Fruit fly (Drosophila melanogaster): ENCODE results near the gene Hmu.

Gene Hmu

DNA sequence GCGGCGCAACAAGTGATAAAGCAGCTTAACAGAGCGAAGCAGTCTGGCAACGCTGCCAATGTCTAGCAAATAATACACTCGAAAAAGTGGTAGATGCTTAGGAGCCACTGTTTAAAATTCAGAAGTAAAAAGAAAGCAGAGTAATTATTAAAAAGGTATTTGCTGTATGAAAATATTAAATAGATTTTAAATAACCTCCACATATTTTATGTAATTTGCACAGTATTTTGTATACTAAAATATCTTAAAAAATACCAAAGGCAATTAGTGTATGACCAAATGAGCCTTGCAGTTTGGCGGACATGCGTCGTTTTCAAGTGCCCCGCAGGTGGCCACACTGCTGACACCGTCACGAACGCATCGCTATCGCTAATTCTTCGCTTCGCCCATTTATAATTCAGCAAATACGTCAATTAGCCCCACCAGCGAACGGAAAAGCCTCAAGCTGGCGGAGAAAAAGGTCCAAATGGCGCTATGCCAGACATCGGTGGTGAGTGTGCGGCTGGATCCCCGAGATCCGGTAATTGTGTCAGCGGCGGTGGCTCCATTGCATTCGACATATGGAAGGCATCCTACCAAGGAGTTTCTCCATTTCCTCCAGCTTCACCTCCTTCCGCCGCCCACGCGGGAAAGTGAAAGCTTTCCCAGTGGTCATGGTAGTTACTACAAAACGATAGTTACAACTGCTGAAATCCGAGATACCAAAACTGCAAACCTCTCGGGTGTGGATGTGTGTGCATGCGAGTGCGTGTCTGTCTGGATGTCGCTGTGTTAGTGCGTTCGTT is 35.2 kb upstream of the Hmu start, which contains the start of gene pll:
pll (minus strand) TSS at position 47 of the 785 bp plus-strand sequence.
- TF ChIP-seq Blimp-1 (GFP tag; optimal IDR thresholded peaks at IDR 0.05), result peak; percentile 36
- TF ChIP-seq Eip78C (GFP tag), result peak; percentile 92
- no peak for TF ChIP-seq Eip75B (GFP tag; optimal IDR thresholded peaks at IDR 0.05)
- no peak for TF ChIP-seq CG6854 (GFP tag; optimal IDR thresholded peaks at IDR 0.05)
- no peak for TF ChIP-seq CG10631 (GFP tag; optimal IDR thresholded peaks at IDR 0.05)
- TF ChIP-seq Ets96B (tag; optimal IDR thresholded peaks at IDR 0.05), result peak; percentile 73
- no peak for TF ChIP-seq fd85E (GFP tag; optimal IDR thresholded peaks at IDR 0.05)
- TF ChIP-seq Smox (GFP tag; optimal IDR thresholded peaks at IDR 0.05), result peak; percentile 78
- peak; percentile 75 for TF ChIP-seq CG6792 (GFP tag; optimal IDR thresholded peaks at IDR 0.05)
- peak; percentile 65 for TF ChIP-seq dsx (GFP tag; optimal IDR thresholded peaks at IDR 0.05; ENCODE audit: poor library complexity, severe bottlenecking)
- TF ChIP-seq CG3032 (tag; optimal IDR thresholded peaks at IDR 0.05), result peak; percentile 80
- TF ChIP-seq CG8319 (GFP tag; optimal IDR thresholded peaks at IDR 0.05), result no peak
- TF ChIP-seq spab (GFP tag; optimal IDR thresholded peaks at IDR 0.05), result no peak
- TF ChIP-seq CG1621 (tag; optimal IDR thresholded peaks at IDR 0.05), result no peak
- TF ChIP-seq pdm3 (GFP tag; optimal IDR thresholded peaks at IDR 0.05), result no peak
- peak; percentile 58 for TF ChIP-seq Eip93F (GFP tag; optimal IDR thresholded peaks at IDR 0.05)
- no peak for TF ChIP-seq CG32006 (GFP tag; optimal IDR thresholded peaks at IDR 0.05)
- TF ChIP-seq CG6808 (GFP tag; optimal IDR thresholded peaks at IDR 0.05), result no peak
- peak; percentile 57 for TF ChIP-seq CG11762 (GFP tag; optimal IDR thresholded peaks at IDR 0.05; ENCODE audit: insufficient read depth)
- peak; percentile 81 for TF ChIP-seq Hr39 (GFP tag; optimal IDR thresholded peaks at IDR 0.05)
- TF ChIP-seq lz (GFP tag; optimal IDR thresholded peaks at IDR 0.05), result peak; percentile 80
- TF ChIP-seq net (GFP tag; optimal IDR thresholded peaks at IDR 0.05), result peak; percentile 64
- peak; percentile 69 for TF ChIP-seq CG34406 (GFP tag; optimal IDR thresholded peaks at IDR 0.05)
- no peak for TF ChIP-seq Ets21C (GFP tag; optimal IDR thresholded peaks at IDR 0.05)
- TF ChIP-seq fkh (GFP tag; optimal IDR thresholded peaks at IDR 0.05), result peak; percentile 17
- peak; percentile 85 for TF ChIP-seq esn (GFP tag; optimal IDR thresholded peaks at IDR 0.05)
- TF ChIP-seq CG11902 (GFP tag; optimal IDR thresholded peaks at IDR 0.05), result peak; percentile 75
- no peak for TF ChIP-seq OdsH (GFP tag; optimal IDR thresholded peaks at IDR 0.05)
- TF ChIP-seq CG7368 (GFP tag; optimal IDR thresholded peaks at IDR 0.05), result no peak
- peak; percentile 68 for TF ChIP-seq CG8632 (GFP tag; optimal IDR thresholded peaks at IDR 0.05)
- TF ChIP-seq dac (GFP tag; optimal IDR thresholded peaks at IDR 0.05), result no peak
- TF ChIP-seq CG6276 (GFP tag; optimal IDR thresholded peaks at IDR 0.05), result no peak
- TF ChIP-seq Sox15 (GFP tag; optimal IDR thresholded peaks at IDR 0.05), result peak; percentile 61
- peak; percentile 85 for TF ChIP-seq CG31627 (GFP tag; optimal IDR thresholded peaks at IDR 0.05)
- no peak for TF ChIP-seq vri (GFP tag; optimal IDR thresholded peaks at IDR 0.05)
- peak; percentile 65 for TF ChIP-seq CG10669 (GFP tag; optimal IDR thresholded peaks at IDR 0.05)
- TF ChIP-seq acj6 (GFP tag; optimal IDR thresholded peaks at IDR 0.05), result peak; percentile 86
- no peak for TF ChIP-seq Hr38 (GFP tag; optimal IDR thresholded peaks at IDR 0.05)
- no peak for TF ChIP-seq CG9139 (GFP tag; optimal IDR thresholded peaks at IDR 0.05)
- TF ChIP-seq CG8119 (GFP tag; IDR thresholded peaks at IDR 0.05), result peak; percentile 75
- peak; percentile 73 for TF ChIP-seq topi (GFP tag; optimal IDR thresholded peaks at IDR 0.05)
- peak; percentile 91 for TF ChIP-seq CG6163 (GFP tag; IDR thresholded peaks at IDR 0.05)
- peak; percentile 40 for TF ChIP-seq fd59A (GFP tag; optimal IDR thresholded peaks at IDR 0.05)
- peak; percentile 89 for TF ChIP-seq CG3919 (GFP tag; optimal IDR thresholded peaks at IDR 0.05)
- TF ChIP-seq Sox14 (GFP tag; optimal IDR thresholded peaks at IDR 0.05), result peak; percentile 83
- TF ChIP-seq CG16779 (tag; optimal IDR thresholded peaks at IDR 0.05), result no peak
- peak; percentile 82 for TF ChIP-seq cyc (GFP tag; optimal IDR thresholded peaks at IDR 0.05)
- TF ChIP-seq eg (GFP tag; IDR thresholded peaks at IDR 0.05), result peak; percentile 96
- TF ChIP-seq CG15336 (GFP tag; IDR thresholded peaks at IDR 0.05), result peak; percentile 80
- no peak for TF ChIP-seq Hr4 (GFP tag; optimal IDR thresholded peaks at IDR 0.05)
- TF ChIP-seq Lpt (GFP tag; optimal IDR thresholded peaks at IDR 0.05), result peak; percentile 54

All from whole organism, prepupa.